Worm (Caenorhabditis elegans): Measurements from ENCODE around the gene smu-2.

DNA sequence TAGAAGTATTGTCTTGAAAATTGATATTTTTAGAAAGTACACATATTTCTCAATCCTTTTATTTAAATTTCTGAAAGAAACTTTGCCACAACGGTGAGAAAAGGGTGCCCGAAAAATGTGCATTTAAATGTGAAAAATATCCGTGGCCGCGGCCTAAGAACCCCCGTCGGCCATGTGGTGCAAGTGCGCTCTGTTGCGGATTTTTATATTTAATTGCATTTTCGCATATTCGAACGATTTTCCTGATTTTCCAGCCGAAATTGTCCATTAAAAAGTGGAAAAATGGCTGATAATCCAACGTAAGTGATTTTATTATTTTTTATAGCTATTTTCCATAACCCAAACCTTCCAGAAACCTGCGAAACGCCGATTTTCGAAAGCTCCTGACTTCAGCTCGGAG is at the start of gene smu-2:
- no peak for TF ChIP-seq Y53G8AR.9 (GFP tag; conservative IDR thresholded peaks at IDR 0.05)
- no peak for TF ChIP-seq bed-2 (GFP tag; IDR thresholded peaks at IDR 0.05)
- peak; percentile 1 for TF ChIP-seq F49E8.2 (tag; optimal IDR thresholded peaks at IDR 0.05; ENCODE audit: insufficient read depth)

Measured in whole organism, young adult.